Worm (Caenorhabditis elegans) whole organism, L2 larva: ENCODE data around the gene dcaf-1.

Experiments used
- aly-2 ChIP-seq: fragments of 150-350 bp; optimal IDR thresholded peaks from 2 replicates; lab custom pipeline; 2014; ENCODE audit warnings: missing biosample characterization, missing genetic modification characterization
- dmd-4 ChIP-seq: sonication (generic microtip); optimal IDR thresholded peaks from 2 replicates; lab custom pipeline; 2017; ENCODE audit warnings: missing biosample characterization, missing genetic modification characterization
- egl-27 ChIP-seq: sonication (generic microtip); optimal IDR thresholded peaks from 3 replicates; lab custom pipeline; 2017; ENCODE audit warnings: missing biosample characterization, missing genetic modification reagents, missing genetic modification characterization
- elt-1 ChIP-seq: fragments of 150-350 bp; optimal IDR thresholded peaks from 2 replicates; lab custom pipeline; 2014; ENCODE audit warnings: missing biosample characterization, missing genetic modification characterization
- lin-13 ChIP-seq: fragments of 150-350 bp; optimal IDR thresholded peaks from 2 replicates; lab custom pipeline; 2014; ENCODE audit warnings: missing biosample characterization, missing genetic modification reagents, missing genetic modification characterization
- lin-39 ChIP-seq: fragments of 150-350 bp; optimal IDR thresholded peaks from 2 replicates; lab custom pipeline; 2014; ENCODE audit warnings: missing biosample characterization, missing genetic modification reagents, missing genetic modification characterization
- nhr-10 ChIP-seq: sonication (generic microtip); optimal IDR thresholded peaks from 2 replicates; lab custom pipeline; 2017; ENCODE audit warnings: missing biosample characterization, missing genetic modification characterization
- nhr-237 ChIP-seq: fragments of 150-350 bp; optimal IDR thresholded peaks from 2 replicates; lab custom pipeline; 2014; ENCODE audit warnings: missing biosample characterization, missing genetic modification characterization
- nhr-6 ChIP-seq: fragments of 150-350 bp; optimal IDR thresholded peaks from 2 replicates; lab custom pipeline; 2014; ENCODE audit warnings: missing biosample characterization, missing genetic modification characterization
- nhr-77 ChIP-seq: fragments of 150-350 bp; optimal IDR thresholded peaks from 2 replicates; lab custom pipeline; 2014; ENCODE audit warnings: missing biosample characterization, missing genetic modification characterization
- ztf-4 ChIP-seq: fragments of 150-350 bp; optimal IDR thresholded peaks from 2 replicates; lab custom pipeline; 2014; ENCODE audit warnings: missing biosample characterization, missing genetic modification characterization

DNA sequence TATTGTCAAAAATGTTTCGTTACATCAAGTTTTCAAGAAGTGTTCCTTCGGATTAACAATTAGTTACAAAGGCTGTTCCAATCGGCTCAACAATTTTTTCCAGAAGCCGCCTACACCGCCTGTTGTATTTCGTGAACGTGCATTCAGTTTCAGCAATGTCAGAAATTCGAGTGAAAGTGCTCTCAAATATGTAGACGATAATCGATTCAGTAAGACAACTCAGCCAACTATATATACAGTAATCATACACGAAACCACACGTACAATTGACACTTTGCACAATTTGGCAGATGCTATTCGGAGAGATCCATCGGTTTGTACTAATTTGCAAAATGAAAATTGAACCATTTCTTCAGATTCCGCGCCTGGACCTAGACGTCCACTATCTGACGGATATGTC, 10.0 kb downstream of the dcaf-1 start:
- TF ChIP-seq nhr-237 (no peak), nhr-77 (tag; lab: Kevin White, UChicago) (no peak), nhr-6 (tag; lab: Kevin White, UChicago) (no peak), egl-27 (tag; lab: Kevin White, UChicago) (no peak), nhr-10 (tag; lab: Kevin White, UChicago) (no peak), ztf-4 (tag; lab: Kevin White, UChicago) (no peak), dmd-4 (tag; lab: Kevin White, UChicago) (no peak), elt-1 (tag; lab: Kevin White, UChicago) (no peak), lin-13 (GFP tag; lab: Kevin White, UChicago) (no peak), lin-39 (no peak), aly-2 (tag; lab: Kevin White, UChicago) (no peak)
